Fruit fly (Drosophila melanogaster) whole organism, embryonic: Measurements from ENCODE around the gene CG10801.

Experiments
- BEAF-32 ChIP-seq: fragments of 200-800 bp; sonication (Bioruptor generic); optimal IDR thresholded peaks from 3 replicates; lab custom pipeline; 2017; ENCODE audit warnings: missing biosample characterization, missing genetic modification characterization, mild to moderate bottlenecking, moderate library complexity, missing genetic modification reagents
- Bgb ChIP-seq: fragments of 200-800 bp; sonication (Bioruptor generic); IDR thresholded peaks from 2 replicates; pipeline ENCODE4 v1.3.6; 2022; ENCODE audit warnings: missing biosample characterization, missing genetic modification characterization; ENCODE audit not compliant: partially characterized antibody
- Bteb2 ChIP-seq: fragments of 200-800 bp; sonication (Bioruptor generic); optimal IDR thresholded peaks from 2 replicates; lab custom pipeline; 2016; ENCODE audit warnings: missing biosample characterization, missing genetic modification characterization
- CG10462 ChIP-seq: fragments of 200-800 bp; sonication (Bioruptor generic); optimal IDR thresholded peaks from 2 replicates; lab custom pipeline; 2016; ENCODE audit warnings: missing biosample characterization, missing genetic modification characterization
- CG12391 ChIP-seq: fragments of 200-800 bp; sonication (Bioruptor generic); optimal IDR thresholded peaks from 3 replicates; lab custom pipeline; 2018; ENCODE audit warnings: missing biosample characterization, mild to moderate bottlenecking, missing genetic modification characterization, moderate library complexity
- CG15514 ChIP-seq: fragments of 200-800 bp; sonication (Bioruptor generic); optimal IDR thresholded peaks from 3 replicates; lab custom pipeline; 2017; ENCODE audit warnings: missing biosample characterization, missing genetic modification characterization, mild to moderate bottlenecking, moderate library complexity, missing genetic modification reagents
- CG1603 ChIP-seq: fragments of 200-800 bp; sonication (Bioruptor generic); optimal IDR thresholded peaks from 2 replicates; lab custom pipeline; 2019; ENCODE audit warnings: missing biosample characterization, mild to moderate bottlenecking, missing genetic modification characterization, moderate library complexity
- CG2120 ChIP-seq: fragments of 200-800 bp; sonication (Bioruptor generic); optimal IDR thresholded peaks from 3 replicates; lab custom pipeline; 2016; ENCODE audit warnings: missing biosample characterization, missing genetic modification characterization
- CG30403 ChIP-seq: fragments of 200-800 bp; sonication (Bioruptor generic); optimal IDR thresholded peaks from 3 replicates; lab custom pipeline; 2016; ENCODE audit warnings: missing biosample characterization, missing genetic modification characterization
- CG31365 ChIP-seq: fragments of 200-800 bp; sonication (Bioruptor generic); optimal IDR thresholded peaks from 2 replicates; lab custom pipeline; 2018; ENCODE audit warnings: missing biosample characterization, mild to moderate bottlenecking, missing genetic modification characterization
- CG32532 ChIP-seq: fragments of 200-800 bp; sonication (Bioruptor generic); IDR thresholded peaks from 2 replicates; pipeline ENCODE4 v1.3.6; 2022; ENCODE audit warnings: missing biosample characterization, missing genetic modification characterization
- CG3281 ChIP-seq: fragments of 200-800 bp; sonication (Bioruptor generic); optimal IDR thresholded peaks from 3 replicates; lab custom pipeline; 2017; ENCODE audit warnings: missing biosample characterization, mild to moderate bottlenecking, missing genetic modification characterization
- CG9215 ChIP-seq: fragments of 200-800 bp; sonication (Bioruptor generic); IDR thresholded peaks from 2 replicates; pipeline ENCODE4 v1.3.6; 2022; ENCODE audit warnings: missing biosample characterization, missing genetic modification characterization
- CG9797 ChIP-seq: fragments of 200-800 bp; sonication (Bioruptor generic); optimal IDR thresholded peaks from 3 replicates; lab custom pipeline; 2018; ENCODE audit warnings: missing biosample characterization, mild to moderate bottlenecking, missing genetic modification characterization
- Chrac-16 ChIP-seq: fragments of 200-800 bp; sonication (Bioruptor generic); optimal IDR thresholded peaks from 3 replicates; lab custom pipeline; 2016; ENCODE audit warnings: missing biosample characterization, missing genetic modification characterization
- Doc3 ChIP-seq: fragments of 200-800 bp; sonication (Bioruptor generic); IDR thresholded peaks from 3 replicates; pipeline ENCODE4 v1.3.6; 2022; ENCODE audit warnings: missing biosample characterization, missing genetic modification characterization; ENCODE audit not compliant: partially characterized antibody
- Dref ChIP-seq: fragments of 200-800 bp; sonication (Bioruptor generic); IDR thresholded peaks from 2 replicates; pipeline ENCODE4 v1.3.6; 2022; ENCODE audit warnings: missing biosample characterization, missing genetic modification characterization
- E2f2 ChIP-seq: fragments of 200-800 bp; sonication (Bioruptor generic); IDR thresholded peaks from 2 replicates; pipeline ENCODE4 v1.3.6; 2022; ENCODE audit warnings: missing biosample characterization, missing genetic modification characterization
- Eip74EF ChIP-seq, 2 experiments: fragments of 200-800 bp in 1 of 2; fragments of >200 bp in 1 of 2; sonication (Bioruptor generic) in 1 of 2; optimal IDR thresholded peaks; 2 replicates each; lab custom pipeline; 2017 to 2019; ENCODE audit warnings: missing biosample characterization in 2 of 2, missing genetic modification characterization in 2 of 2, mild to moderate bottlenecking in 1 of 2, moderate library complexity in 1 of 2
- Ets65A ChIP-seq: fragments of 200-800 bp; sonication (Bioruptor generic); peaks from one replicate; lab custom pipeline; 2016; ENCODE audit warnings: missing biosample characterization, missing genetic modification characterization
- Ets97D ChIP-seq: fragments of 200-800 bp; sonication (Bioruptor generic); optimal IDR thresholded peaks from 3 replicates; lab custom pipeline; 2016; ENCODE audit warnings: missing biosample characterization, missing genetic modification characterization
- Gug ChIP-seq: fragments of 200-800 bp; sonication (Bioruptor generic); IDR thresholded peaks from 4 replicates; pipeline ENCODE4 v1.3.6; 2022; ENCODE audit warnings: missing biosample characterization, missing genetic modification characterization
- HLH4C ChIP-seq: fragments of 200-800 bp; sonication (Bioruptor generic); IDR thresholded peaks from 3 replicates; pipeline ENCODE4 v1.3.6; 2022; ENCODE audit warnings: missing biosample characterization, missing genetic modification characterization; ENCODE audit not compliant: partially characterized antibody
- Hsf ChIP-seq: fragments of 200-800 bp; sonication (Bioruptor generic); optimal IDR thresholded peaks from 3 replicates; lab custom pipeline; 2016; ENCODE audit warnings: missing biosample characterization, missing genetic modification characterization
- MBD-R2 ChIP-seq: fragments of 200-800 bp; sonication (Bioruptor generic); IDR thresholded peaks from 2 replicates; pipeline ENCODE4 v1.3.6; 2022; ENCODE audit warnings: missing biosample characterization, missing genetic modification characterization
- Med ChIP-seq: fragments of 200-800 bp; sonication (Bioruptor generic); peaks from one replicate; lab custom pipeline; 2016; ENCODE audit warnings: missing biosample characterization, missing genetic modification characterization, mild to moderate bottlenecking, inconsistent platforms, moderate library complexity
- Pdp1 ChIP-seq, 2 experiments: fragments of 200-800 bp; sonication (Bioruptor generic); optimal IDR thresholded peaks; 3 replicates each; lab custom pipeline; 2016; ENCODE audit warnings: missing biosample characterization in 2 of 2, missing genetic modification characterization in 2 of 2, mild to moderate bottlenecking in 1 of 2, moderate library complexity in 1 of 2
- Sry-δ ChIP-seq: fragments of 200-800 bp; sonication (Bioruptor generic); optimal IDR thresholded peaks from 2 replicates; lab custom pipeline; 2016; ENCODE audit warnings: missing biosample characterization, missing genetic modification characterization
- al ChIP-seq: fragments of 200-800 bp; sonication (Bioruptor generic); IDR thresholded peaks from 2 replicates; pipeline ENCODE4 v1.3.6; 2022; ENCODE audit warnings: missing biosample characterization, missing genetic modification characterization
- aop ChIP-seq: fragments of 200-800 bp; sonication (Bioruptor generic); IDR thresholded peaks from 2 replicates; pipeline ENCODE4 v1.3.6; 2022; ENCODE audit warnings: missing biosample characterization, missing genetic modification characterization
- ato ChIP-seq: fragments of 200-800 bp; sonication (Bioruptor generic); IDR thresholded peaks from 2 replicates; pipeline ENCODE4 v1.3.6; 2022; ENCODE audit warnings: missing biosample characterization, missing genetic modification characterization; ENCODE audit not compliant: partially characterized antibody
- bbx ChIP-seq: fragments of 200-800 bp; sonication (Bioruptor generic); IDR thresholded peaks from 2 replicates; pipeline ENCODE4 v1.3.6; 2022; ENCODE audit warnings: missing biosample characterization, missing genetic modification characterization; ENCODE audit not compliant: partially characterized antibody
- bigmax ChIP-seq: fragments of 200-800 bp; sonication (Bioruptor generic); optimal IDR thresholded peaks from 2 replicates; lab custom pipeline; 2018; ENCODE audit warnings: missing biosample characterization, mild to moderate bottlenecking, missing genetic modification characterization
- br ChIP-seq: fragments of >200 bp; optimal IDR thresholded peaks from 2 replicates; lab custom pipeline; 2017
- ci ChIP-seq: fragments of 200-800 bp; sonication (Bioruptor generic); IDR thresholded peaks from 3 replicates; pipeline ENCODE4 v1.3.6; 2022; ENCODE audit warnings: missing biosample characterization, missing genetic modification characterization
- dm ChIP-seq: fragments of 200-800 bp; sonication (Bioruptor generic); optimal IDR thresholded peaks from 3 replicates; lab custom pipeline; 2016; ENCODE audit warnings: missing biosample characterization, missing genetic modification characterization
- dpn ChIP-seq, 2 experiments: fragments of 200-800 bp; sonication (Bioruptor generic); optimal IDR thresholded peaks; 3 replicates each; lab custom pipeline; 2016; ENCODE audit warnings: missing biosample characterization in 2 of 2, missing genetic modification characterization in 2 of 2
- emc ChIP-seq: fragments of 200-800 bp; sonication (Bioruptor generic); optimal IDR thresholded peaks from 2 replicates; lab custom pipeline; 2016; ENCODE audit warnings: missing biosample characterization, missing genetic modification characterization
- hbn ChIP-seq: fragments of 200-800 bp; sonication (Bioruptor generic); IDR thresholded peaks from 2 replicates; pipeline ENCODE4 v1.3.6; 2022; ENCODE audit warnings: missing biosample characterization, missing genetic modification characterization; ENCODE audit not compliant: partially characterized antibody
- knrl ChIP-seq: fragments of 200-800 bp; sonication (Bioruptor generic); IDR thresholded peaks from 3 replicates; pipeline ENCODE4 v1.3.6; 2022; ENCODE audit warnings: missing biosample characterization, missing genetic modification characterization; ENCODE audit not compliant: partially characterized antibody
- lilli ChIP-seq: fragments of 200-800 bp; sonication (Bioruptor generic); optimal IDR thresholded peaks from 3 replicates; lab custom pipeline; 2016; ENCODE audit warnings: missing biosample characterization, missing genetic modification characterization
- luna ChIP-seq: fragments of 200-800 bp; sonication (Bioruptor generic); optimal IDR thresholded peaks from 2 replicates; lab custom pipeline; 2016; ENCODE audit warnings: missing biosample characterization, missing genetic modification characterization
- mirr ChIP-seq: fragments of 200-800 bp; sonication (Bioruptor generic); optimal IDR thresholded peaks from 3 replicates; lab custom pipeline; 2018; ENCODE audit warnings: missing biosample characterization, mild to moderate bottlenecking, missing genetic modification characterization
- pho ChIP-seq: fragments of 200-800 bp; sonication (Bioruptor generic); optimal IDR thresholded peaks from 2 replicates; lab custom pipeline; 2016; ENCODE audit warnings: missing biosample characterization, missing genetic modification characterization
- prd ChIP-seq, 3 experiments: fragments of >200 bp in 2 of 3; fragments of 200-800 bp in 1 of 3; sonication (Bioruptor generic) in 1 of 3; optimal IDR thresholded peaks in 2 of 3; IDR thresholded peaks in 1 of 3; 2 replicates in 2 of 3; 3 replicates in 1 of 3; pipeline versions ENCODE4 v1.3.6 to Lab custom; 2017 to 2022; ENCODE audit warnings: missing biosample characterization in 1 of 3, missing genetic modification characterization in 1 of 3
- sna ChIP-seq: fragments of 200-800 bp; sonication (Bioruptor generic); IDR thresholded peaks from 2 replicates; pipeline ENCODE4 v1.3.6; 2022; ENCODE audit warnings: missing biosample characterization, missing genetic modification characterization; ENCODE audit not compliant: partially characterized antibody
- stwl ChIP-seq: fragments of 200-800 bp; sonication (Bioruptor generic); optimal IDR thresholded peaks from 3 replicates; lab custom pipeline; 2018; ENCODE audit warnings: missing biosample characterization, mild to moderate bottlenecking, missing genetic modification characterization, moderate library complexity
- unc-4 ChIP-seq: fragments of 200-800 bp; sonication (Bioruptor generic); IDR thresholded peaks from 2 replicates; pipeline ENCODE4 v1.3.6; 2022; ENCODE audit warnings: missing biosample characterization, missing genetic modification characterization; ENCODE audit not compliant: partially characterized antibody
- vnd ChIP-seq: fragments of 200-800 bp; sonication (Bioruptor generic); IDR thresholded peaks from 3 replicates; pipeline ENCODE4 v1.3.6; 2022; ENCODE audit warnings: missing biosample characterization, missing genetic modification characterization; ENCODE audit not compliant: partially characterized antibody

Gene CG10801

dm6 chrX:3485304-3485703, 24.9 kb downstream of the CG10801 start, which contains the start of the genes CG14270 and CG10803 (continued):
- peak; percentile 71 for TF ChIP-seq Doc3 (GFP tag; lab: Robert Waterston, UW)
- peak; percentile 2 for TF ChIP-seq CG1603 (tag; lab: Kevin White, UChicago)
- peak; percentile 71 for TF ChIP-seq Sry-δ (GFP tag; lab: Kevin White, UChicago)
- peak; percentile 72 for TF ChIP-seq Dref (GFP tag; lab: Robert Waterston, UW)
- peak; percentile 30; the same call in 1 of the 2 replicates for TF ChIP-seq E2f2 (GFP tag; lab: Robert Waterston, UW)
- peak; percentile 93 for TF ChIP-seq CG15514 (GFP tag; lab: Kevin White, UChicago)
- TF ChIP-seq Chrac-16 (GFP tag; lab: Kevin White, UChicago) = no peak
- peak; percentile 71 for TF ChIP-seq CG9797 (GFP tag; lab: Kevin White, UChicago)
- no peak for TF ChIP-seq br
- 0 out of 2 replicates have a peak, but pooled peaks have one; percentile 17 for TF ChIP-seq ato (GFP tag; lab: Robert Waterston, UW)
- 0 out of 4 replicates have a peak, but pooled peaks have one; percentile 2 for TF ChIP-seq Gug (GFP tag; lab: Robert Waterston, UW)
- TF ChIP-seq bigmax (GFP tag; lab: Kevin White, UChicago) = no peak
- TF ChIP-seq hbn = peak; percentile 74
- peak; percentile 79 for TF ChIP-seq Ets65A (GFP tag; lab: Kevin White, UChicago)
- peak; percentile 13 for TF ChIP-seq dm (GFP tag; lab: Kevin White, UChicago)
- peak; percentile 71 for TF ChIP-seq stwl
- TF ChIP-seq aop (GFP tag; lab: Robert Waterston, UW) = no peak
- TF ChIP-seq dpn (GFP tag; optimal IDR thresholded peaks at IDR 0.05; lab: Kevin White, UChicago) = peak; percentile 25 to 28
- peak; percentile 52 for TF ChIP-seq CG2120 (GFP tag; lab: Kevin White, UChicago)
- TF ChIP-seq emc (GFP tag; lab: Kevin White, UChicago) = no peak
- TF ChIP-seq luna (GFP tag; lab: Kevin White, UChicago) = no peak
- peak; percentile 76 for TF ChIP-seq Bgb (GFP tag; lab: Robert Waterston, UW)
- TF ChIP-seq CG3281 (GFP tag; lab: Kevin White, UChicago) = no peak
- TF ChIP-seq knrl (GFP tag; lab: Robert Waterston, UW) = peak; percentile 88
- TF ChIP-seq CG9215 (GFP tag; lab: Robert Waterston, UW) = 0 out of 2 replicates have a peak, but pooled peaks have one; percentile 15
- no peak for TF ChIP-seq CG10462 (GFP tag; lab: Kevin White, UChicago)
- peak; percentile 35; the same call in 1 of the 2 replicates for TF ChIP-seq CG32532
- TF ChIP-seq MBD-R2 = peak; percentile 74
- no peak for TF ChIP-seq ci
- TF ChIP-seq Ets97D = peak; percentile 57
- TF ChIP-seq pho (GFP tag; lab: Kevin White, UChicago) = peak; percentile 3
- no peak for TF ChIP-seq Bteb2 (GFP tag; lab: Kevin White, UChicago)
- peak in 1 of 2 experiments; percentile 51 for TF ChIP-seq Pdp1 (GFP tag; optimal IDR thresholded peaks at IDR 0.05; lab: Kevin White, UChicago)
- TF ChIP-seq bbx (GFP tag; lab: Robert Waterston, UW) = peak; percentile 55; the same call in 1 of the 2 replicates
- no peak for TF ChIP-seq prd (optimal IDR thresholded peaks at IDR 0.05; lab: Kevin White, UChicago)
- TF ChIP-seq prd (GFP tag; IDR thresholded peaks at IDR 0.05; lab: Robert Waterston, UW) = peak; percentile 21; the same call in 1 of the 3 replicates
- peak; percentile 44 for TF ChIP-seq lilli
- peak; percentile 17 for TF ChIP-seq CG30403 (GFP tag; lab: Kevin White, UChicago)
- TF ChIP-seq Med (GFP tag; lab: Kevin White, UChicago) = peak; percentile 68
- peak; percentile 90 for TF ChIP-seq BEAF-32 (GFP tag; lab: Kevin White, UChicago)
- TF ChIP-seq Hsf (GFP tag; lab: Kevin White, UChicago) = peak; percentile 8
- peak; percentile 85 for TF ChIP-seq vnd (GFP tag; lab: Robert Waterston, UW)
- TF ChIP-seq CG12391 (tag; lab: Kevin White, UChicago) = peak; percentile 47
- TF ChIP-seq CG31365 (tag; lab: Kevin White, UChicago) = no peak
- peak; percentile 85 for TF ChIP-seq HLH4C
- TF ChIP-seq Eip74EF (GFP tag; optimal IDR thresholded peaks at IDR 0.05; lab: Kevin White, UChicago) = no peak
- peak; percentile 81 for TF ChIP-seq sna (GFP tag; lab: Robert Waterston, UW)
- TF ChIP-seq unc-4 (GFP tag; lab: Robert Waterston, UW) = peak; percentile 85
- no peak for TF ChIP-seq mirr (GFP tag; lab: Kevin White, UChicago)
- 0 out of 2 replicates have a peak, but pooled peaks have one; percentile 19 for TF ChIP-seq al (GFP tag; lab: Robert Waterston, UW)
